Fruit fly (Drosophila melanogaster) whole organism, embryonic: Measurements from ENCODE around the gene Lim3.
A peak's percentile ranks its signal among the peaks of the same experiment; 100 is the strongest.

Experiments used
- ATbp ChIP-seq: fragments of 200-800 bp; sonication (Bioruptor generic); optimal IDR thresholded peaks from 2 replicates; lab custom pipeline; 2017; ENCODE audit warnings: missing biosample characterization, mild to moderate bottlenecking, missing genetic modification characterization, missing genetic modification reagents
- Abd-B ChIP-seq: fragments of 200-800 bp; sonication (Bioruptor generic); optimal IDR thresholded peaks from 2 replicates; lab custom pipeline; 2018; ENCODE audit warnings: missing biosample characterization, mild to moderate bottlenecking, missing genetic modification characterization, moderate library complexity
- Ada2b ChIP-seq: fragments of 200-800 bp; sonication (Bioruptor generic); IDR thresholded peaks from 2 replicates; pipeline ENCODE4 v1.3.6; 2022; ENCODE audit warnings: missing biosample characterization, missing genetic modification characterization
- Atf6 ChIP-seq: fragments of 200-800 bp; sonication (Bioruptor generic); IDR thresholded peaks from 2 replicates; pipeline ENCODE4 v1.3.6; 2022; ENCODE audit warnings: missing biosample characterization, missing genetic modification characterization
- B-H1 ChIP-seq: fragments of 200-800 bp; sonication (Bioruptor generic); IDR thresholded peaks from 3 replicates; pipeline ENCODE4 v1.3.6; 2022; ENCODE audit warnings: missing biosample characterization, missing genetic modification characterization
- CG10267 ChIP-seq: fragments of 200-800 bp; sonication (Bioruptor generic); optimal IDR thresholded peaks from 2 replicates; lab custom pipeline; 2018; ENCODE audit warnings: missing biosample characterization, mild to moderate bottlenecking, missing genetic modification characterization, moderate library complexity
- CG11398 ChIP-seq: fragments of 200-800 bp; sonication (Bioruptor generic); optimal IDR thresholded peaks from 2 replicates; lab custom pipeline; 2016; ENCODE audit warnings: missing biosample characterization, missing genetic modification characterization
- CG12391 ChIP-seq: fragments of 200-800 bp; sonication (Bioruptor generic); optimal IDR thresholded peaks from 3 replicates; lab custom pipeline; 2018; ENCODE audit warnings: missing biosample characterization, mild to moderate bottlenecking, missing genetic modification characterization, moderate library complexity
- CG12942 ChIP-seq: fragments of 200-800 bp; sonication (Bioruptor generic); optimal IDR thresholded peaks from 3 replicates; lab custom pipeline; 2016; ENCODE audit warnings: missing biosample characterization, missing genetic modification characterization
- CG13287 ChIP-seq: fragments of 200-800 bp; sonication (Bioruptor generic); IDR thresholded peaks from 2 replicates; pipeline ENCODE4 v1.3.6; 2022; ENCODE audit warnings: missing biosample characterization, missing genetic modification characterization; ENCODE audit not compliant: partially characterized antibody
- CG1529 ChIP-seq: fragments of 200-800 bp; sonication (Bioruptor generic); optimal IDR thresholded peaks from 3 replicates; lab custom pipeline; 2018; ENCODE audit warnings: missing biosample characterization, missing genetic modification characterization
- CG15514 ChIP-seq: fragments of 200-800 bp; sonication (Bioruptor generic); optimal IDR thresholded peaks from 3 replicates; lab custom pipeline; 2017; ENCODE audit warnings: missing biosample characterization, missing genetic modification characterization, mild to moderate bottlenecking, moderate library complexity, missing genetic modification reagents
- CG17361 ChIP-seq: fragments of 200-800 bp; sonication (Bioruptor generic); IDR thresholded peaks from 3 replicates; pipeline ENCODE4 v1.3.6; 2022; ENCODE audit warnings: missing biosample characterization, missing genetic modification characterization
- CG18262 ChIP-seq: fragments of 200-800 bp; optimal IDR thresholded peaks from 3 replicates; lab custom pipeline; 2019; ENCODE audit warnings: missing biosample characterization, mild to moderate bottlenecking, missing genetic modification characterization, moderate library complexity
- CG2678 ChIP-seq: fragments of 200-800 bp; sonication (Bioruptor generic); optimal IDR thresholded peaks from 3 replicates; lab custom pipeline; 2019; ENCODE audit warnings: missing biosample characterization, mild to moderate bottlenecking, missing genetic modification characterization, moderate library complexity
- CG30431 ChIP-seq: fragments of 200-800 bp; sonication (Bioruptor generic); optimal IDR thresholded peaks from 2 replicates; lab custom pipeline; 2017; ENCODE audit warnings: missing biosample characterization, missing genetic modification characterization
- CG3995 ChIP-seq: fragments of 200-800 bp; sonication (Bioruptor generic); optimal IDR thresholded peaks from 3 replicates; lab custom pipeline; 2016; ENCODE audit warnings: missing biosample characterization, missing genetic modification characterization
- CG8290 ChIP-seq, 3 experiments: fragments of 200-800 bp; sonication (Bioruptor generic); optimal IDR thresholded peaks; 2 replicates each; lab custom pipeline; 2016 to 2019; ENCODE audit warnings: missing biosample characterization in 3 of 3, missing genetic modification characterization in 3 of 3, mild to moderate bottlenecking in 2 of 3, moderate library complexity in 1 of 3
- CTCF ChIP-seq: fragments of 200-800 bp; sonication (Bioruptor generic); optimal IDR thresholded peaks from 2 replicates; lab custom pipeline; 2017; ENCODE audit warnings: missing biosample characterization, mild to moderate bottlenecking, missing genetic modification characterization, moderate library complexity
- Camta ChIP-seq: fragments of 200-800 bp; sonication (Bioruptor generic); optimal IDR thresholded peaks from 2 replicates; lab custom pipeline; 2016; ENCODE audit warnings: missing biosample characterization, missing genetic modification characterization
- CkIIα-i1 ChIP-seq: fragments of 200-800 bp; sonication (Bioruptor generic); IDR thresholded peaks from 2 replicates; pipeline ENCODE4 v1.3.6; 2022; ENCODE audit warnings: missing biosample characterization, missing genetic modification characterization
- Dad ChIP-seq: fragments of 200-800 bp; sonication (Bioruptor generic); optimal IDR thresholded peaks from 3 replicates; lab custom pipeline; 2016; ENCODE audit warnings: missing biosample characterization, missing genetic modification characterization
- E2f2 ChIP-seq: fragments of 200-800 bp; sonication (Bioruptor generic); IDR thresholded peaks from 2 replicates; pipeline ENCODE4 v1.3.6; 2022; ENCODE audit warnings: missing biosample characterization, missing genetic modification characterization
- Fer1 ChIP-seq: fragments of 200-800 bp; sonication (Bioruptor generic); optimal IDR thresholded peaks from 2 replicates; lab custom pipeline; 2017; ENCODE audit warnings: missing biosample characterization, mild to moderate bottlenecking, missing genetic modification characterization
- GATAe ChIP-seq: fragments of 200-800 bp; sonication (Bioruptor generic); conservative IDR thresholded peaks from 2 replicates; pipeline ENCODE4 v1.3.6; 2022; ENCODE audit warnings: missing biosample characterization, missing genetic modification characterization
- HLH4C ChIP-seq: fragments of 200-800 bp; sonication (Bioruptor generic); IDR thresholded peaks from 3 replicates; pipeline ENCODE4 v1.3.6; 2022; ENCODE audit warnings: missing biosample characterization, missing genetic modification characterization; ENCODE audit not compliant: partially characterized antibody
- Hey ChIP-seq: fragments of 200-800 bp; sonication (Bioruptor generic); optimal IDR thresholded peaks from 3 replicates; lab custom pipeline; 2018; ENCODE audit warnings: missing biosample characterization, mild to moderate bottlenecking, missing genetic modification characterization
- Kr ChIP-seq: fragments of 200-800 bp; sonication (Bioruptor generic); optimal IDR thresholded peaks from 2 replicates; lab custom pipeline; 2017; ENCODE audit warnings: missing biosample characterization, mild to moderate bottlenecking, missing genetic modification characterization
- Oaz ChIP-seq: fragments of 200-800 bp; sonication (Bioruptor generic); IDR thresholded peaks from 2 replicates; pipeline ENCODE4 v1.3.6; 2022; ENCODE audit warnings: missing biosample characterization, missing genetic modification characterization
- Optix ChIP-seq: fragments of 200-800 bp; sonication (Bioruptor generic); IDR thresholded peaks from 3 replicates; pipeline ENCODE4 v1.3.6; 2022; ENCODE audit warnings: missing biosample characterization, missing genetic modification characterization
- Rfx ChIP-seq: fragments of 200-800 bp; sonication (Bioruptor generic); IDR thresholded peaks from 2 replicates; pipeline ENCODE4 v1.3.6; 2022; ENCODE audit warnings: missing biosample characterization, missing genetic modification characterization
- Usf ChIP-seq: fragments of 200-800 bp; sonication (Bioruptor generic); optimal IDR thresholded peaks from 2 replicates; lab custom pipeline; 2017; ENCODE audit warnings: missing genotype, missing biosample characterization, missing genetic modification characterization
- ash1 ChIP-seq: fragments of 200-800 bp; sonication (Bioruptor generic); optimal IDR thresholded peaks from 2 replicates; lab custom pipeline; 2018; ENCODE audit warnings: missing biosample characterization, mild to moderate bottlenecking, missing genetic modification characterization
- cg ChIP-seq: fragments of 200-800 bp; sonication (Bioruptor generic); optimal IDR thresholded peaks from 3 replicates; lab custom pipeline; 2019; ENCODE audit warnings: missing biosample characterization, mild to moderate bottlenecking, missing genetic modification characterization, moderate library complexity
- chif ChIP-seq, 2 experiments: fragments of 200-800 bp; sonication (Bioruptor generic); optimal IDR thresholded peaks; 3 replicates each; lab custom pipeline; 2016; ENCODE audit warnings: missing biosample characterization in 2 of 2, missing genetic modification characterization in 2 of 2
- corto ChIP-seq: fragments of 200-800 bp; sonication (Bioruptor generic); optimal IDR thresholded peaks from 2 replicates; lab custom pipeline; 2016; ENCODE audit warnings: missing biosample characterization, mild to moderate bottlenecking, missing genetic modification characterization, moderate library complexity
- dm ChIP-seq: fragments of 200-800 bp; sonication (Bioruptor generic); optimal IDR thresholded peaks from 3 replicates; lab custom pipeline; 2016; ENCODE audit warnings: missing biosample characterization, missing genetic modification characterization
- ems ChIP-seq: fragments of 200-800 bp; sonication (Bioruptor generic); optimal IDR thresholded peaks from 3 replicates; lab custom pipeline; 2016; ENCODE audit warnings: missing biosample characterization, missing genetic modification characterization
- eyg ChIP-seq: fragments of 200-800 bp; sonication (Bioruptor generic); optimal IDR thresholded peaks from 3 replicates; lab custom pipeline; 2016; ENCODE audit warnings: missing biosample characterization, missing genetic modification characterization
- her ChIP-seq: fragments of 200-800 bp; sonication (Bioruptor generic); optimal IDR thresholded peaks from 2 replicates; lab custom pipeline; 2016; ENCODE audit warnings: missing biosample characterization, missing genetic modification characterization
- insv ChIP-seq, 2 experiments: fragments of 200-800 bp; sonication (Bioruptor generic); optimal IDR thresholded peaks; 3 replicates each; lab custom pipeline; 2016 to 2018; ENCODE audit warnings: missing biosample characterization in 2 of 2, missing genetic modification characterization in 2 of 2
- jigr1 ChIP-seq: fragments of 200-800 bp; sonication (Bioruptor generic); IDR thresholded peaks from 3 replicates; pipeline ENCODE4 v1.3.6; 2022; ENCODE audit warnings: missing biosample characterization, missing genetic modification characterization
- ken ChIP-seq: fragments of 200-800 bp; sonication (Bioruptor generic); IDR thresholded peaks from 3 replicates; pipeline ENCODE4 v1.3.6; 2022; ENCODE audit warnings: missing biosample characterization, missing genetic modification characterization
- nmo ChIP-seq: fragments of 200-800 bp; sonication (Bioruptor generic); optimal IDR thresholded peaks from 2 replicates; lab custom pipeline; 2018; ENCODE audit warnings: missing biosample characterization, mild to moderate bottlenecking, missing genetic modification characterization, moderate library complexity
- pita ChIP-seq: fragments of 200-800 bp; sonication (Bioruptor generic); optimal IDR thresholded peaks from 2 replicates; lab custom pipeline; 2017; ENCODE audit warnings: missing biosample characterization, mild to moderate bottlenecking, missing genetic modification characterization
- pnt ChIP-seq: fragments of 200-800 bp; sonication (Bioruptor generic); optimal IDR thresholded peaks from 3 replicates; lab custom pipeline; 2016; ENCODE audit warnings: missing biosample characterization, missing genetic modification characterization
- sug ChIP-seq: fragments of 200-800 bp; optimal IDR thresholded peaks from 2 replicates; lab custom pipeline; 2019; ENCODE audit warnings: missing biosample characterization, mild to moderate bottlenecking, missing genetic modification characterization, moderate library complexity
- tll ChIP-seq, 2 experiments: fragments of 200-800 bp in 1 of 2; fragments of >200 bp in 1 of 2; sonication (Bioruptor generic) in 1 of 2; optimal IDR thresholded peaks; 2 replicates each; lab custom pipeline; 2017 to 2019; ENCODE audit warnings: missing biosample characterization in 2 of 2, missing genetic modification characterization in 2 of 2, mild to moderate bottlenecking in 1 of 2, moderate library complexity in 1 of 2
- toy ChIP-seq: fragments of 200-800 bp; sonication (Bioruptor generic); IDR thresholded peaks from 2 replicates; pipeline ENCODE4 v1.3.6; 2022; ENCODE audit warnings: missing biosample characterization, missing genetic modification characterization
- wor ChIP-seq: fragments of 200-800 bp; sonication (Bioruptor generic); IDR thresholded peaks from 2 replicates; pipeline ENCODE4 v1.3.6; 2022; ENCODE audit warnings: missing biosample characterization, missing genetic modification characterization
- zen ChIP-seq: fragments of 200-800 bp; sonication (Bioruptor generic); optimal IDR thresholded peaks from 3 replicates; lab custom pipeline; 2018; ENCODE audit warnings: missing biosample characterization, mild to moderate bottlenecking, missing genetic modification characterization, moderate library complexity

Lim3 gene

DNA sequence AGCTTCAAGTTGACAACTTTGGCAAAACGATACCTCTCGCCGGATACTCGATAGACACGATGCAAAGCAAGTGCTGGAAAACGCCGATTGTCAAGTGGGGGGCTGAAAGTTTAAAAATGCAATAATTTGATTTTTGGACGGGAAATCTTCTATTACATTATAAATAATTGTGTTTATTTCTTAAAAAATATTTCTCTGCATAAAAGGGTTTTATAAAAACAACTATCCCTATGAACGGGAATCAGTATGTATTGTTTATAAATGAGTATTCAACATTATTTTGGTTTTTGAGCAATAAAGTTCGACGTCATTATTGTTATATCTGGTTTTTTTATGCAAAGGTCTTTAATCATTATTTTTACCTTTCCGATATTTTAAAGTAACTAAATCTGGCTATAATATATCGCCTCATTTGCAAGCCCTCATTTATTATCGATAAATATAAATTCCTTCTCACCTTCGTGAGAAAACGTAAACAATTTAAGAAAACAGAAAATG is 23.7 kb upstream of the Lim3 start, which contains the start of the genes AsnRS and DCTN6-p27 (continued):
- TF ChIP-seq Abd-B (GFP tag; lab: Kevin White, UChicago): peak; percentile 65
- TF ChIP-seq CG30431: peak; percentile 14
- peak; percentile 82 for TF ChIP-seq Rfx
- TF ChIP-seq CG17361 (GFP tag; lab: Robert Waterston, UW): peak; percentile 75; the same call in 2 of the 3 replicates
- no peak for TF ChIP-seq toy
- TF ChIP-seq pnt (GFP tag; lab: Kevin White, UChicago): peak; percentile 15
- peak; percentile 84 for TF ChIP-seq sug (tag; lab: Kevin White, UChicago)
- peak; percentile 21 for TF ChIP-seq Dad (GFP tag; lab: Kevin White, UChicago)
- peak; percentile 93 for TF ChIP-seq CG10267 (tag; lab: Kevin White, UChicago)
- TF ChIP-seq CG3995 (GFP tag; lab: Kevin White, UChicago): peak; percentile 38
- peak; percentile 58 for TF ChIP-seq dm (GFP tag; lab: Kevin White, UChicago)
- TF ChIP-seq ash1 (GFP tag; lab: Kevin White, UChicago): no peak
- peak; percentile 3 for TF ChIP-seq Usf (GFP tag; lab: Kevin White, UChicago)
- TF ChIP-seq Camta (GFP tag; lab: Kevin White, UChicago): peak; percentile 74
- peak; percentile 66 for TF ChIP-seq E2f2
- peak; percentile 25; the same call in 1 of the 3 replicates for TF ChIP-seq jigr1 (GFP tag; lab: Robert Waterston, UW)
- no peak for TF ChIP-seq CkIIα-i1 (GFP tag; lab: Robert Waterston, UW)
- peak; percentile 43; the same call in 1 of the 2 replicates for TF ChIP-seq wor (GFP tag; lab: Robert Waterston, UW)
- TF ChIP-seq CG18262 (tag; lab: Kevin White, UChicago): peak; percentile 71
- TF ChIP-seq CG11398 (GFP tag; lab: Kevin White, UChicago): no peak
- TF ChIP-seq CG15514: peak; percentile 72
- peak; percentile 78 for TF ChIP-seq HLH4C (GFP tag; lab: Robert Waterston, UW)
- no peak for TF ChIP-seq cg
- TF ChIP-seq ems: peak; percentile 49
- peak; percentile 60 for TF ChIP-seq Fer1 (GFP tag; lab: Kevin White, UChicago)
- TF ChIP-seq Hey: no peak
- TF ChIP-seq insv (GFP tag; optimal IDR thresholded peaks at IDR 0.05; lab: Kevin White, UChicago): peak in 1 of 2 experiments; percentile 78
- TF ChIP-seq CG1529 (GFP tag; lab: Kevin White, UChicago): peak; percentile 18
- peak; percentile 76 for TF ChIP-seq CG2678 (tag; lab: Kevin White, UChicago)
- TF ChIP-seq Ada2b (GFP tag; lab: Robert Waterston, UW): peak; percentile 52
- TF ChIP-seq pita (GFP tag; lab: Kevin White, UChicago): no peak
- no peak for TF ChIP-seq Kr (GFP tag; lab: Kevin White, UChicago)
- TF ChIP-seq ATbp (GFP tag; lab: Kevin White, UChicago): no peak
- peak; percentile 76 for TF ChIP-seq Atf6 (GFP tag; lab: Robert Waterston, UW)
- no peak for TF ChIP-seq eyg (GFP tag; lab: Kevin White, UChicago)
- TF ChIP-seq CG12391: peak; percentile 79
- peak; percentile 28; the same call in 1 of the 3 replicates for TF ChIP-seq B-H1 (GFP tag; lab: Robert Waterston, UW)
- TF ChIP-seq corto (GFP tag; lab: Kevin White, UChicago): no peak
- no peak for TF ChIP-seq GATAe (GFP tag; lab: Robert Waterston, UW)
- peak; percentile 50 for TF ChIP-seq her
- TF ChIP-seq CG8290 (GFP tag; optimal IDR thresholded peaks at IDR 0.05; lab: Kevin White, UChicago): peak; percentile 16
- TF ChIP-seq CG8290 (tag; optimal IDR thresholded peaks at IDR 0.05; lab: Kevin White, UChicago): peak in 1 of 2 experiments; percentile 37
- peak; percentile 80 for TF ChIP-seq CG13287 (GFP tag; lab: Robert Waterston, UW)
- peak; percentile 36 for TF ChIP-seq CG12942 (GFP tag; lab: Kevin White, UChicago)
- peak; percentile 67; the same call in 2 of the 3 replicates for TF ChIP-seq ken (GFP tag; lab: Robert Waterston, UW)
- TF ChIP-seq chif (GFP tag; optimal IDR thresholded peaks at IDR 0.05; lab: Kevin White, UChicago): peak; percentile 37 to 49
- TF ChIP-seq zen (tag; lab: Kevin White, UChicago): peak; percentile 43
- TF ChIP-seq CTCF: no peak
- TF ChIP-seq Optix (GFP tag; lab: Robert Waterston, UW): no peak
- no peak for TF ChIP-seq Oaz
- TF ChIP-seq tll (GFP tag; optimal IDR thresholded peaks at IDR 0.05; lab: Kevin White, UChicago): no peak
- TF ChIP-seq nmo: peak; percentile 77
